Fruit fly (Drosophila melanogaster): ENCODE data around the gene lsn.

dm6 chr3R:21853618-21854573 is 11.1 kb upstream of the lsn start:
- peak; percentile 45; the same call in 2 of the 3 replicates for TF ChIP-seq ci (GFP tag; IDR thresholded peaks at IDR 0.05)
- TF ChIP-seq CG1792 (GFP tag; optimal IDR thresholded peaks at IDR 0.05): no peak
